Worm (Caenorhabditis elegans) whole organism, L4 larva: ENCODE results near the gene F18C5.10.

Experiments used
- F26F4.8 ChIP-seq: fragments of 200-800 bp; sonication (Bioruptor generic); conservative IDR thresholded peaks from 2 replicates; pipeline ENCODE4 v1.3.6; 2022; ENCODE audit warnings: missing genetic modification characterization, missing compliant biosample characterization
- Y48G9A.11 ChIP-seq: fragments of 200-800 bp; sonication (Bioruptor generic); IDR thresholded peaks from 2 replicates; pipeline ENCODE4 v1.3.6; 2022; ENCODE audit warnings: missing genetic modification reagents, missing genetic modification characterization, missing compliant biosample characterization
- ceh-62 ChIP-seq: sonication (generic microtip); optimal IDR thresholded peaks from 2 replicates; lab custom pipeline; 2017; ENCODE audit warnings: missing biosample characterization, missing genetic modification characterization
- jun-1 ChIP-seq: fragments of 150-350 bp; optimal IDR thresholded peaks from 2 replicates; lab custom pipeline; 2014; ENCODE audit warnings: missing biosample characterization, missing genetic modification reagents, missing genetic modification characterization
- mdl-1 ChIP-seq, 2 experiments: fragments of 150-350 bp in 1 of 2; sonication (generic microtip) in 1 of 2; optimal IDR thresholded peaks; 2 replicates each; lab custom pipeline; 2014 to 2017; ENCODE audit warnings: missing biosample characterization in 2 of 2, missing genetic modification characterization in 2 of 2
- mep-1 ChIP-seq: fragments of 150-350 bp; sonication (generic microtip); optimal IDR thresholded peaks from 3 replicates; lab custom pipeline; 2014; ENCODE audit warnings: missing biosample characterization, missing genetic modification characterization
- nhr-102 ChIP-seq: sonication (generic microtip); optimal IDR thresholded peaks from 2 replicates; lab custom pipeline; 2016; ENCODE audit warnings: mild to moderate bottlenecking, missing genetic modification characterization, moderate library complexity, missing compliant biosample characterization
- nhr-237 ChIP-seq: sonication (generic microtip); optimal IDR thresholded peaks from 2 replicates; lab custom pipeline; 2017; ENCODE audit warnings: missing biosample characterization, missing genetic modification characterization
- rbr-2 ChIP-seq: sonication (generic microtip); optimal IDR thresholded peaks from 2 replicates; lab custom pipeline; 2016; ENCODE audit warnings: missing genotype, missing genetic modification characterization, missing compliant biosample characterization
- spr-3 ChIP-seq: fragments of 200-800 bp; sonication (Bioruptor generic); optimal IDR thresholded peaks from 2 replicates; lab custom pipeline; 2018; ENCODE audit warnings: mild to moderate bottlenecking, missing genetic modification characterization, missing compliant biosample characterization
- unc-130 ChIP-seq: sonication (generic microtip); optimal IDR thresholded peaks from 2 replicates; lab custom pipeline; 2016; ENCODE audit warnings: missing genetic modification reagents, missing genetic modification characterization, missing compliant biosample characterization
- ztf-11 ChIP-seq: fragments of 150-350 bp; optimal IDR thresholded peaks from 2 replicates; lab custom pipeline; 2014; ENCODE audit warnings: missing biosample characterization, missing genetic modification characterization

DNA sequence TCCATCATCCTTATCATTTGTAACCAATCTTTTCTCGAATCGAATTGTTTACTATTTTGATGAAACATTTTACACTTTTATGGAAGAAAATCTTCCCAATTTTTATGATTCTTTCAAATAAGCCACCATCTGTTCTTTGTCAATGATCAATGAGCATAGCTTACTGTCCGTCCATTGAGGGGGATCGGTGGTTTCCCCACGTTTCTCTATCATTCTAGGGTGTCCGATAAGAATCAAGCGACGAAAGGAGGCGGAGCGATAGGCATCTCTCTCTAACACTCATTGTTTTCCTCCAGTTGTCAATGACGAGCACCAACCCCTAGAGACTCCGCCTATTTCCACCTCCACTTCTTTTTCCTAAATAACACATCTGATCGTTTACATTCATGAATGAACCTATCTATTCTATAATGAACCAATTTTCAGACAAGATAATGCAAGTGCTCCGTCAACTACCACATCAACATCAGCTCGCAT, 36.7 kb downstream of the F18C5.10 start, which contains the start of gene C56E6.2:
- TF ChIP-seq mdl-1 (tag; optimal IDR thresholded peaks at IDR 0.05; lab: Kevin White, UChicago) = no peak
- no peak for TF ChIP-seq ztf-11 (tag; lab: Kevin White, UChicago)
- TF ChIP-seq mep-1 (tag; lab: Kevin White, UChicago) = no peak
- TF ChIP-seq spr-3 (GFP tag; lab: Kevin White, UChicago) = no peak
- TF ChIP-seq jun-1 (tag; lab: Kevin White, UChicago) = no peak
- no peak for TF ChIP-seq Y48G9A.11 (GFP tag; lab: Robert Waterston, UW)
- no peak for TF ChIP-seq unc-130
- no peak for TF ChIP-seq rbr-2
- no peak for TF ChIP-seq ceh-62 (tag; lab: Kevin White, UChicago)
- TF ChIP-seq nhr-102 (tag; lab: Kevin White, UChicago) = no peak
- TF ChIP-seq F26F4.8 (GFP tag; lab: Robert Waterston, UW) = no peak
- TF ChIP-seq nhr-237 (tag; lab: Kevin White, UChicago) = no peak
